Worm (Caenorhabditis elegans): Measurements from ENCODE around the gene frpr-16.
"Not testable (repeated sequence)": the region's sequence is repeated elsewhere in the genome, so short reads cannot be mapped to it uniquely, and the experiment has no call there.

- not testable (repeated sequence) for TF ChIP-seq mep-1, pha-4, snpc-4 (tag; optimal IDR thresholded peaks at IDR 0.05)
Observed at ce11 chrII:6008887-6009286, 22.1 kb downstream of the frpr-16 start, which contains the start of gene ZK84.4.

Data from whole organism, mixed stage, embryonic.